Fruit fly (Drosophila melanogaster) Kc167 (cell line): ENCODE data around the gene Oatp33Eb.

Experiments used
- Myc ChIP-seq: fragments of >200 bp; optimal IDR thresholded peaks from 2 replicates; lab custom pipeline; 2017; ENCODE audit warnings: missing external identifiers
- ttk ChIP-seq: sonication (Bioruptor generic); optimal IDR thresholded peaks from 2 replicates; lab custom pipeline; 2017; ENCODE audit warnings: missing external identifiers

- TF ChIP-seq Myc, result no peak
- TF ChIP-seq ttk (lab: Kevin White, UChicago), result no peak
Observed at dm6 chr2L:12493771-12494317, 45.6 kb downstream of the Oatp33Eb start.
